Worm (Caenorhabditis elegans) whole organism, midembryonic: Measurements from ENCODE around the gene C25H3.17.

Source experiments
- T22C8.4 ChIP-seq: fragments of 200-800 bp; sonication (Bioruptor generic); IDR thresholded peaks from 2 replicates; pipeline ENCODE4 v1.3.6; 2022; ENCODE audit warnings: missing genetic modification characterization, missing compliant biosample characterization
- cog-1 ChIP-seq: sonication (generic microtip); optimal IDR thresholded peaks from 2 replicates; lab custom pipeline; 2016; ENCODE audit warnings: missing genetic modification characterization, missing compliant biosample characterization
- flt-1 ChIP-seq: fragments of 200-800 bp; sonication (Bioruptor generic); IDR thresholded peaks from 2 replicates; pipeline ENCODE4 v1.3.6; 2022; ENCODE audit warnings: missing genetic modification characterization, missing compliant biosample characterization
- klf-2 ChIP-seq: fragments of 200-800 bp; sonication (Bioruptor generic); conservative IDR thresholded peaks from 2 replicates; pipeline ENCODE4 v1.3.6; 2022; ENCODE audit warnings: missing genetic modification reagents, missing genetic modification characterization, missing compliant biosample characterization
- med-1 ChIP-seq: sonication (generic microtip); optimal IDR thresholded peaks from 2 replicates; lab custom pipeline; 2017; ENCODE audit warnings: missing genetic modification characterization, mild to moderate bottlenecking, missing compliant biosample characterization, antibody characterized with exemption, missing genetic modification reagents; ENCODE audit not compliant: insufficient read depth
- ref-1 ChIP-seq: fragments of 200-800 bp; sonication (Bioruptor generic); conservative IDR thresholded peaks from 2 replicates; pipeline ENCODE4 v1.3.6; 2022; ENCODE audit warnings: missing genetic modification reagents, missing genetic modification characterization, missing compliant biosample characterization
- tab-1 ChIP-seq: fragments of 200-800 bp; sonication (Bioruptor generic); IDR thresholded peaks from 2 replicates; pipeline ENCODE4 v1.3.6; 2022; ENCODE audit warnings: missing genetic modification characterization, missing compliant biosample characterization
- ztf-23 ChIP-seq: fragments of 200-800 bp; sonication (Bioruptor generic); IDR thresholded peaks from 2 replicates; pipeline ENCODE4 v1.3.6; 2022; ENCODE audit warnings: missing genetic modification reagents, missing genetic modification characterization, missing compliant biosample characterization
- ztf-29 ChIP-seq: fragments of 200-800 bp; sonication (Bioruptor generic); IDR thresholded peaks from 2 replicates; pipeline ENCODE4 v1.3.6; 2022; ENCODE audit warnings: missing genetic modification reagents, missing genetic modification characterization, missing compliant biosample characterization

The C25H3.17 gene

ce11 chrII:5669580-5669979 is at the start of gene C25H3.17:
TSS of gene C25H3.17 (minus strand) at chrII:5669680.
- TF ChIP-seq T22C8.4 (GFP tag; lab: Robert Waterston, UW) (no peak), klf-2 (GFP tag; lab: Robert Waterston, UW) (no peak), tab-1 (no peak), flt-1 (no peak), ref-1 (GFP tag; lab: Robert Waterston, UW) (no peak), med-1 (GFP tag; lab: Kevin White, UChicago) (no peak), cog-1 (no peak), ztf-23 (GFP tag; lab: Robert Waterston, UW) (no peak), ztf-29 (GFP tag; lab: Robert Waterston, UW) (no peak)

- TF ChIP-seq med-1 (GFP tag; lab: Kevin White, UChicago) (no peak), T22C8.4 (GFP tag; lab: Robert Waterston, UW) (no peak), tab-1 (no peak), flt-1 (no peak), ref-1 (GFP tag; lab: Robert Waterston, UW) (no peak), cog-1 (no peak), klf-2 (GFP tag; lab: Robert Waterston, UW) (no peak), ztf-23 (GFP tag; lab: Robert Waterston, UW) (no peak), ztf-29 (GFP tag; lab: Robert Waterston, UW) (no peak)
Measured at ce11 chrII:5717831-5718230, 48.4 kb upstream of the C25H3.17 start, which contains the start of gene zipt-3. TSS of gene zipt-3 (plus strand) at chrII:5718131.

- TF ChIP-seq ztf-29 (GFP tag; lab: Robert Waterston, UW), result no peak
- TF ChIP-seq cog-1, result no peak
- no peak for TF ChIP-seq tab-1
- TF ChIP-seq ref-1 (GFP tag; lab: Robert Waterston, UW), result no peak
Measured at ce11 chrII:5715745-5716357, 46.4 kb upstream of the C25H3.17 start, which contains the start of the genes C18A3.10 and C18A3.3. TSS of gene C18A3.10 (minus strand) at chrII:5715845. TSS of gene C18A3.3 (plus strand) at chrII:5716307.

ce11 chrII:5714807-5715206 is 45.3 kb upstream of the C25H3.17 start, which contains the start of the genes tiar-1 and lelo-4:
TSS of gene tiar-1 (minus strand) at chrII:5714823.
TSS of gene lelo-4 (plus strand) at chrII:5714924.
- no peak for TF ChIP-seq T22C8.4 (GFP tag; lab: Robert Waterston, UW)
- TF ChIP-seq flt-1, result 0 out of 2 replicates have a peak, but pooled peaks have one; percentile 13

- TF ChIP-seq flt-1, result no peak
- TF ChIP-seq tab-1, result no peak
- TF ChIP-seq T22C8.4 (GFP tag; lab: Robert Waterston, UW), result no peak
- no peak for TF ChIP-seq ztf-29 (GFP tag; lab: Robert Waterston, UW)
- TF ChIP-seq ztf-23 (GFP tag; lab: Robert Waterston, UW), result no peak
- TF ChIP-seq med-1 (GFP tag; lab: Kevin White, UChicago), result no peak
- no peak for TF ChIP-seq klf-2 (GFP tag; lab: Robert Waterston, UW)
- TF ChIP-seq cog-1, result no peak
- no peak for TF ChIP-seq ref-1 (GFP tag; lab: Robert Waterston, UW)
Measured at ce11 chrII:5712126-5712525, 42.6 kb upstream of the C25H3.17 start.

- TF ChIP-seq med-1 (GFP tag; lab: Kevin White, UChicago) (no peak), T22C8.4 (GFP tag; lab: Robert Waterston, UW) (no peak), flt-1 (no peak), cog-1 (no peak), ref-1 (GFP tag; lab: Robert Waterston, UW) (no peak)
Measured at ce11 chrII:5710835-5711234, 41.4 kb upstream of the C25H3.17 start.

ce11 chrII:5708154-5708553 is 38.7 kb upstream of the C25H3.17 start:
- TF ChIP-seq flt-1 (no peak), ztf-23 (GFP tag; lab: Robert Waterston, UW) (no peak), T22C8.4 (GFP tag; lab: Robert Waterston, UW) (no peak), tab-1 (no peak), klf-2 (GFP tag; lab: Robert Waterston, UW) (no peak), med-1 (GFP tag; lab: Kevin White, UChicago) (no peak), ref-1 (GFP tag; lab: Robert Waterston, UW) (no peak)

ce11 chrII:5707532-5707931 is 38.1 kb upstream of the C25H3.17 start, which contains the start of gene osta-2:
TSS of gene osta-2 (plus strand) at chrII:5707691.
- TF ChIP-seq ztf-29 (GFP tag; lab: Robert Waterston, UW) (no peak), ztf-23 (GFP tag; lab: Robert Waterston, UW) (no peak), flt-1 (no peak), med-1 (GFP tag; lab: Kevin White, UChicago) (no peak)

ce11 chrII:5704479-5704878 is 35.0 kb upstream of the C25H3.17 start:
- no peak for TF ChIP-seq ztf-29 (GFP tag; lab: Robert Waterston, UW)
- TF ChIP-seq klf-2 (GFP tag; lab: Robert Waterston, UW), result no peak
- no peak for TF ChIP-seq T22C8.4 (GFP tag; lab: Robert Waterston, UW)

- no peak for TF ChIP-seq ref-1 (GFP tag; lab: Robert Waterston, UW)
- TF ChIP-seq tab-1, result no peak
- TF ChIP-seq ztf-29 (GFP tag; lab: Robert Waterston, UW), result no peak
- 0 out of 2 replicates have a peak, but pooled peaks have one; percentile 11 for TF ChIP-seq ztf-23 (GFP tag; lab: Robert Waterston, UW)
Measured at ce11 chrII:5702611-5703192, 33.2 kb upstream of the C25H3.17 start.
